Worm (Caenorhabditis elegans) whole organism, L4 larva: ENCODE results near the gene srxa-10.
A peak's percentile ranks its signal among the peaks of the same experiment; 100 is the strongest.

Experiments
- F10B5.3 ChIP-seq: sonication (generic microtip); optimal IDR thresholded peaks from 2 replicates; lab custom pipeline; 2016; ENCODE audit warnings: mild to moderate bottlenecking, missing genetic modification characterization, missing compliant biosample characterization
- T20F7.1 ChIP-seq: fragments of 200-800 bp; sonication (Bioruptor generic); optimal IDR thresholded peaks from 2 replicates; lab custom pipeline; 2018; ENCODE audit warnings: mild to moderate bottlenecking, missing genetic modification characterization, missing compliant biosample characterization
- Y105C5A.15 ChIP-seq: fragments of 200-800 bp; sonication (Bioruptor generic); IDR thresholded peaks from 2 replicates; pipeline ENCODE4 v1.3.6; 2022; ENCODE audit warnings: missing genetic modification characterization, missing compliant biosample characterization
- Y75B8A.6 ChIP-seq: fragments of 200-800 bp; sonication (Bioruptor generic); IDR thresholded peaks from 2 replicates; pipeline ENCODE4 v1.3.6; 2022; ENCODE audit warnings: missing genetic modification reagents, missing genetic modification characterization, missing compliant biosample characterization
- ZK337.2 ChIP-seq: fragments of 200-800 bp; sonication (Bioruptor generic); IDR thresholded peaks from 2 replicates; pipeline ENCODE4 v1.3.6; 2022; ENCODE audit warnings: missing genetic modification reagents, missing genetic modification characterization, missing compliant biosample characterization
- ZK546.5 ChIP-seq, 2 experiments: sonication (generic microtip); optimal IDR thresholded peaks; 2 replicates each; lab custom pipeline; 2017; ENCODE audit warnings: missing biosample characterization in 2 of 2, missing genetic modification characterization in 2 of 2
- ama-1 ChIP-seq: fragments of 150-350 bp; optimal IDR thresholded peaks from 2 replicates; lab custom pipeline; 2014; ENCODE audit warnings: inconsistent platforms, mixed read lengths
- arid-1 ChIP-seq: fragments of 200-800 bp; sonication (Bioruptor generic); conservative IDR thresholded peaks from 2 replicates; pipeline ENCODE4 v1.3.6; 2022; ENCODE audit warnings: missing genetic modification reagents, missing genetic modification characterization, missing compliant biosample characterization
- attf-4 ChIP-seq: sonication (generic microtip); optimal IDR thresholded peaks from 3 replicates; lab custom pipeline; 2017; ENCODE audit warnings: missing biosample characterization, missing genetic modification characterization
- ceh-20 ChIP-seq: fragments of 200-800 bp; sonication (Bioruptor generic); IDR thresholded peaks from 2 replicates; pipeline ENCODE4 v1.3.6; 2022; ENCODE audit warnings: missing genetic modification reagents, missing genetic modification characterization, missing compliant biosample characterization
- ceh-28 ChIP-seq: fragments of 150-350 bp; optimal IDR thresholded peaks from 2 replicates; lab custom pipeline; 2014; ENCODE audit warnings: missing biosample characterization, missing genetic modification reagents, missing genetic modification characterization
- ceh-32 ChIP-seq: sonication (generic microtip); optimal IDR thresholded peaks from 2 replicates; lab custom pipeline; 2016; ENCODE audit warnings: mild to moderate bottlenecking, missing genetic modification characterization, missing compliant biosample characterization; ENCODE audit not compliant: poor library complexity
- ceh-62 ChIP-seq: sonication (generic microtip); optimal IDR thresholded peaks from 2 replicates; lab custom pipeline; 2017; ENCODE audit warnings: missing biosample characterization, missing genetic modification characterization
- ceh-82 ChIP-seq: sonication (generic microtip); optimal IDR thresholded peaks from 2 replicates; lab custom pipeline; 2017; ENCODE audit warnings: missing biosample characterization, missing genetic modification characterization
- ctbp-1 ChIP-seq: fragments of 200-800 bp; sonication (Bioruptor generic); IDR thresholded peaks from 2 replicates; pipeline ENCODE4 v1.3.6; 2022; ENCODE audit warnings: missing genetic modification reagents, missing genetic modification characterization, missing compliant biosample characterization
- daf-12 ChIP-seq: fragments of 150-350 bp; optimal IDR thresholded peaks from 2 replicates; lab custom pipeline; 2014; ENCODE audit warnings: missing biosample characterization, missing genetic modification reagents, missing genetic modification characterization
- dpl-1 ChIP-seq: fragments of 150-350 bp; optimal IDR thresholded peaks from 2 replicates; lab custom pipeline; 2014; ENCODE audit warnings: missing biosample characterization, missing genetic modification reagents, missing genetic modification characterization
- egl-43 ChIP-seq: fragments of 200-800 bp; sonication (Bioruptor generic); IDR thresholded peaks from 2 replicates; pipeline ENCODE4 v1.3.6; 2022; ENCODE audit warnings: missing genetic modification reagents, missing genetic modification characterization, missing compliant biosample characterization
- fos-1 ChIP-seq: fragments of 150-350 bp; optimal IDR thresholded peaks from 2 replicates; lab custom pipeline; 2014; ENCODE audit warnings: missing biosample characterization, missing genetic modification characterization
- gei-8 ChIP-seq: fragments of 200-800 bp; sonication (Bioruptor generic); optimal IDR thresholded peaks from 2 replicates; lab custom pipeline; 2018; ENCODE audit warnings: mild to moderate bottlenecking, missing genetic modification characterization, missing compliant biosample characterization
- hlh-11 ChIP-seq: fragments of 200-800 bp; sonication (Bioruptor generic); optimal IDR thresholded peaks from 2 replicates; lab custom pipeline; 2018; ENCODE audit warnings: mild to moderate bottlenecking, missing genetic modification characterization, missing compliant biosample characterization
- hlh-30 ChIP-seq: sonication (generic microtip); optimal IDR thresholded peaks from 2 replicates; lab custom pipeline; 2017; ENCODE audit warnings: antibody characterized with exemption, mild to moderate bottlenecking, missing genetic modification characterization, missing compliant biosample characterization; ENCODE audit not compliant: insufficient read depth
- hmg-1.1 ChIP-seq: fragments of 200-800 bp; sonication (Bioruptor generic); IDR thresholded peaks from 2 replicates; pipeline ENCODE4 v1.3.6; 2022; ENCODE audit warnings: missing genetic modification reagents, missing genetic modification characterization, missing compliant biosample characterization
- lin-1 ChIP-seq: fragments of 200-800 bp; sonication (Bioruptor generic); IDR thresholded peaks from 2 replicates; pipeline ENCODE4 v1.3.6; 2022; ENCODE audit warnings: missing genetic modification reagents, missing genetic modification characterization, missing compliant biosample characterization
- lin-13 ChIP-seq: fragments of 150-350 bp; optimal IDR thresholded peaks from 2 replicates; lab custom pipeline; 2014; ENCODE audit warnings: missing biosample characterization, missing genetic modification reagents, missing genetic modification characterization
- lin-15B ChIP-seq: fragments of 150-350 bp; sonication (generic microtip); optimal IDR thresholded peaks from 3 replicates; lab custom pipeline; 2014; ENCODE audit warnings: missing biosample characterization, missing genetic modification characterization
- lin-38 ChIP-seq: fragments of 200-800 bp; sonication (Bioruptor generic); IDR thresholded peaks from 2 replicates; pipeline ENCODE4 v1.3.6; 2022; ENCODE audit warnings: missing genetic modification reagents, missing genetic modification characterization, missing compliant biosample characterization
- lsy-2 ChIP-seq, 2 experiments: fragments of 150-350 bp in 1 of 2; sonication (generic microtip) in 1 of 2; optimal IDR thresholded peaks; 2 replicates each; lab custom pipeline; 2014 to 2017; ENCODE audit warnings: missing biosample characterization in 2 of 2, missing genetic modification characterization in 2 of 2
- madf-9 ChIP-seq: fragments of 200-800 bp; sonication (Bioruptor generic); conservative IDR thresholded peaks from 2 replicates; pipeline ENCODE4 v1.3.6; 2022; ENCODE audit warnings: missing genetic modification reagents, missing genetic modification characterization, missing compliant biosample characterization
- mdt-29 ChIP-seq: fragments of 200-800 bp; sonication (Bioruptor generic); IDR thresholded peaks from 2 replicates; pipeline ENCODE4 v1.3.6; 2022; ENCODE audit warnings: missing genetic modification reagents, missing genetic modification characterization, missing compliant biosample characterization
- nhr-111 ChIP-seq: fragments of 200-800 bp; sonication (Bioruptor generic); optimal IDR thresholded peaks from 2 replicates; lab custom pipeline; 2018; ENCODE audit warnings: mild to moderate bottlenecking, missing genetic modification characterization, missing compliant biosample characterization
- nhr-237 ChIP-seq: sonication (generic microtip); optimal IDR thresholded peaks from 2 replicates; lab custom pipeline; 2017; ENCODE audit warnings: missing biosample characterization, missing genetic modification characterization
- nhr-25 ChIP-seq: sonication (generic microtip); optimal IDR thresholded peaks from 2 replicates; lab custom pipeline; 2017; ENCODE audit warnings: missing genetic modification characterization, mild to moderate bottlenecking, missing compliant biosample characterization, antibody characterized with exemption, moderate library complexity, borderline replicate concordance; ENCODE audit not compliant: insufficient read depth
- nhr-41 ChIP-seq: fragments of 200-800 bp; sonication (Bioruptor generic); IDR thresholded peaks from 2 replicates; pipeline ENCODE4 v1.3.6; 2022; ENCODE audit warnings: missing genetic modification reagents, missing genetic modification characterization, missing compliant biosample characterization
- nhr-48 ChIP-seq: sonication (generic microtip); optimal IDR thresholded peaks from 2 replicates; lab custom pipeline; 2016; ENCODE audit warnings: mild to moderate bottlenecking, missing genetic modification characterization, missing compliant biosample characterization
- nhr-6 ChIP-seq: fragments of 150-350 bp; optimal IDR thresholded peaks from 2 replicates; lab custom pipeline; 2014; ENCODE audit warnings: missing biosample characterization, missing genetic modification characterization
- nhr-77 ChIP-seq: fragments of 150-350 bp; optimal IDR thresholded peaks from 2 replicates; lab custom pipeline; 2014; ENCODE audit warnings: missing biosample characterization, missing genetic modification characterization
- sdz-12 ChIP-seq: fragments of 200-800 bp; sonication (Bioruptor generic); optimal IDR thresholded peaks from 2 replicates; lab custom pipeline; 2018; ENCODE audit warnings: mild to moderate bottlenecking, missing genetic modification characterization, missing compliant biosample characterization
- set-16 ChIP-seq: fragments of 200-800 bp; sonication (Bioruptor generic); IDR thresholded peaks from 2 replicates; pipeline ENCODE4 v1.3.6; 2022; ENCODE audit warnings: missing genetic modification reagents, missing genetic modification characterization, missing compliant biosample characterization
- skn-1 ChIP-seq: fragments of 150-350 bp; optimal IDR thresholded peaks from 2 replicates; lab custom pipeline; 2014; ENCODE audit warnings: missing biosample characterization, missing genetic modification characterization
- snpc-4 ChIP-seq: fragments of 150-350 bp; optimal IDR thresholded peaks from 2 replicates; lab custom pipeline; 2014; ENCODE audit warnings: missing biosample characterization, missing genetic modification characterization
- spr-3 ChIP-seq: fragments of 200-800 bp; sonication (Bioruptor generic); optimal IDR thresholded peaks from 2 replicates; lab custom pipeline; 2018; ENCODE audit warnings: mild to moderate bottlenecking, missing genetic modification characterization, missing compliant biosample characterization
- tra-1 ChIP-seq: fragments of 200-800 bp; sonication (Bioruptor generic); IDR thresholded peaks from 2 replicates; pipeline ENCODE4 v1.3.6; 2022; ENCODE audit warnings: missing genetic modification reagents, missing genetic modification characterization, missing compliant biosample characterization
- unc-130 ChIP-seq: sonication (generic microtip); optimal IDR thresholded peaks from 2 replicates; lab custom pipeline; 2016; ENCODE audit warnings: missing genetic modification reagents, missing genetic modification characterization, missing compliant biosample characterization
- unc-62 ChIP-seq, 3 experiments: fragments of 150-350 bp in 1 of 3; sonication (generic microtip); optimal IDR thresholded peaks in 2 of 3; peaks in 1 of 3; 1 replicate in 1 of 3; 2 replicates in 2 of 3; lab custom pipeline; 2014 to 2017; ENCODE audit warnings: missing biosample characterization in 3 of 3, missing genetic modification characterization in 3 of 3, missing genetic modification reagents in 3 of 3, missing genotype in 1 of 3
- vab-7 ChIP-seq: fragments of 200-800 bp; sonication (Bioruptor generic); IDR thresholded peaks from 2 replicates; pipeline ENCODE4 v1.3.6; 2022; ENCODE audit warnings: missing genetic modification reagents, missing genetic modification characterization, missing compliant biosample characterization
- zag-1 ChIP-seq: fragments of 150-350 bp; optimal IDR thresholded peaks from 2 replicates; lab custom pipeline; 2014; ENCODE audit warnings: missing biosample characterization, missing genetic modification characterization
- zfp-3 ChIP-seq: fragments of 200-800 bp; sonication (Bioruptor generic); conservative IDR thresholded peaks from 2 replicates; pipeline ENCODE4 v1.3.6; 2022; ENCODE audit warnings: missing genetic modification reagents, missing genetic modification characterization, missing compliant biosample characterization
- zip-11 ChIP-seq: fragments of 200-800 bp; sonication (Bioruptor generic); IDR thresholded peaks from 2 replicates; pipeline ENCODE4 v1.3.6; 2022; ENCODE audit warnings: missing genetic modification characterization, missing compliant biosample characterization

Gene srxa-10

ce11 chrIII:9765465-9765900 lies 30.9 kb downstream of the srxa-10 start (continued):
- peak; percentile 98 for TF ChIP-seq lin-1
- peak; percentile 99 to 100 for TF ChIP-seq lsy-2 (tag; optimal IDR thresholded peaks at IDR 0.05; lab: Kevin White, UChicago)
- TF ChIP-seq mdt-29 (GFP tag; lab: Robert Waterston, UW): peak; percentile 96
- TF ChIP-seq lin-13: peak; percentile 91
- TF ChIP-seq zip-11 (GFP tag; lab: Robert Waterston, UW): peak; percentile 48; the same call in 1 of the 2 replicates
- peak; percentile 8 for TF ChIP-seq ceh-82 (tag; lab: Kevin White, UChicago)
- TF ChIP-seq lin-38: peak; percentile 94
- peak; percentile 98 for TF ChIP-seq spr-3 (GFP tag; lab: Kevin White, UChicago)
- TF ChIP-seq zfp-3: peak; percentile 99
- TF ChIP-seq madf-9 (GFP tag; lab: Robert Waterston, UW): peak; percentile 92
- peak; percentile 96 for TF ChIP-seq tra-1 (GFP tag; lab: Robert Waterston, UW)
- peak; percentile 24 to 87 for TF ChIP-seq ZK546.5 (tag; optimal IDR thresholded peaks at IDR 0.05; lab: Kevin White, UChicago)
- peak; percentile 99 for TF ChIP-seq nhr-111 (GFP tag; lab: Kevin White, UChicago)
- TF ChIP-seq fos-1 (tag; lab: Kevin White, UChicago): peak; percentile 87
- TF ChIP-seq sdz-12 (GFP tag; lab: Kevin White, UChicago): peak; percentile 97
- TF ChIP-seq ceh-32: peak; percentile 75
- TF ChIP-seq nhr-25 (tag; lab: Kevin White, UChicago): peak; percentile 98
- TF ChIP-seq unc-130 (GFP tag; lab: Kevin White, UChicago): peak; percentile 1
- no peak for TF ChIP-seq ceh-28 (tag; lab: Kevin White, UChicago)
- TF ChIP-seq F10B5.3 (tag; lab: Kevin White, UChicago): peak; percentile 91
- TF ChIP-seq skn-1 (tag; lab: Kevin White, UChicago): peak; percentile 71
- peak; percentile 78; the same call in 1 of the 2 replicates for TF ChIP-seq ZK337.2 (GFP tag; lab: Robert Waterston, UW)
- TF ChIP-seq snpc-4 (tag; lab: Kevin White, UChicago): peak; percentile 35
- peak; percentile 96 for TF ChIP-seq Y105C5A.15
- peak; percentile 96 for TF ChIP-seq nhr-48 (tag; lab: Kevin White, UChicago)
- TF ChIP-seq ama-1 (lab: Kevin White, UChicago): peak; percentile 95
- peak; percentile 92 for TF ChIP-seq T20F7.1 (GFP tag; lab: Kevin White, UChicago)
- TF ChIP-seq vab-7 (GFP tag; lab: Robert Waterston, UW): peak; percentile 89

- TF ChIP-seq spr-3 (GFP tag; lab: Kevin White, UChicago) (no peak), unc-62 (GFP tag; optimal IDR thresholded peaks at IDR 0.05 in 1 of 2; lab: Kevin White, UChicago) (peak in 1 of 2 experiments; percentile 68), unc-62 (tag; optimal IDR thresholded peaks at IDR 0.05; lab: Kevin White, UChicago) (no peak), tra-1 (GFP tag; lab: Robert Waterston, UW) (no peak), gei-8 (GFP tag; lab: Kevin White, UChicago) (no peak), madf-9 (GFP tag; lab: Robert Waterston, UW) (no peak), Y75B8A.6 (GFP tag; lab: Robert Waterston, UW) (no peak), hlh-11 (tag; lab: Kevin White, UChicago) (no peak), hmg-1.1 (0 out of 2 replicates have a peak, but pooled peaks have one; percentile 18), ctbp-1 (GFP tag; lab: Robert Waterston, UW) (0 out of 2 replicates have a peak, but pooled peaks have one; percentile 7), nhr-237 (tag; lab: Kevin White, UChicago) (no peak), nhr-111 (GFP tag; lab: Kevin White, UChicago) (no peak), lin-15B (tag; lab: Kevin White, UChicago) (no peak), arid-1 (GFP tag; lab: Robert Waterston, UW) (no peak), set-16 (GFP tag; lab: Robert Waterston, UW) (peak; percentile 62; the same call in 1 of the 2 replicates), dpl-1 (no peak), nhr-6 (tag; lab: Kevin White, UChicago) (no peak), mdt-29 (GFP tag; lab: Robert Waterston, UW) (peak; percentile 15; the same call in 1 of the 2 replicates), daf-12 (tag; lab: Kevin White, UChicago) (no peak), ceh-20 (no peak), ama-1 (lab: Kevin White, UChicago) (no peak), zag-1 (tag; lab: Kevin White, UChicago) (no peak), nhr-77 (tag; lab: Kevin White, UChicago) (no peak), ceh-62 (tag; lab: Kevin White, UChicago) (no peak), egl-43 (GFP tag; lab: Robert Waterston, UW) (peak; percentile 53), attf-4 (tag; lab: Kevin White, UChicago) (no peak), T20F7.1 (GFP tag; lab: Kevin White, UChicago) (no peak), nhr-41 (GFP tag; lab: Robert Waterston, UW) (no peak), hlh-30 (tag; lab: Kevin White, UChicago) (no peak)
Measured at ce11 chrIII:9764718-9765117, 31.6 kb downstream of the srxa-10 start.
